Fruit fly (Drosophila melanogaster): ENCODE results near the gene Cby.

dm6 chr3R:21863817-21864384 is 3.9 kb upstream of the Cby start:
- TF ChIP-seq Dll (optimal IDR thresholded peaks at IDR 0.05) (no peak), usp (GFP tag; optimal IDR thresholded peaks at IDR 0.05) (no peak), EcR (GFP tag; optimal IDR thresholded peaks at IDR 0.05) (no peak)

Data from whole organism.